Worm (Caenorhabditis elegans): Measurements from ENCODE around the gene R02F11.12.
A peak's percentile ranks its signal among the peaks of the same experiment; 100 is the strongest.
"Not testable (repeated sequence)": the region's sequence is repeated elsewhere in the genome, so short reads cannot be mapped to it uniquely, and the experiment has no call there.

The R02F11.12 gene

DNA sequence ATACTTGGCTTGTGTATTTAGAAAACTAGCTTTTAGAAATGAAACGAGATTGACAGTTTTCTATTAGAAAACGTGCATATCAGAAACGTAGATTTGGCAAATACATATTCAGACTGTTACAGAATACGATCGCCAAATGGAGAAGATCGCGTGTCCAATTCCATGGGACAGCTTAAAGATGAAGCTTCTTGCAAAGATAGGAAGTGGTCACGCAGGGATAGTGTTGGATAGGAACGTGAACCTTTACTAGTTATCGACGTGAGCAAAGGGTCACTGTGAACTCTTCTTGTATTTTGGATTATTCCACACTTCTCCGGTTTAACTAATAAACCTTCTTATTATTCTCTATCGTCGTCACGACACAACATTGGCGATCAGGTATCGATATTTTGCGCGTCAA, 29.8 kb upstream of the R02F11.12 start, which contains the start of gene bgnt-1.4:
bgnt-1.4 (plus strand) TSS at position 301 of the 400 bp plus-strand sequence.
- not testable (repeated sequence) for TF ChIP-seq lin-38 (GFP tag; IDR thresholded peaks at IDR 0.05); Y48G9A.11 (GFP tag; IDR thresholded peaks at IDR 0.05); zag-1 (tag; optimal IDR thresholded peaks at IDR 0.05)

- TF ChIP-seq dpl-1 (GFP tag; optimal IDR thresholded peaks at IDR 0.05) (no peak), aha-1 (tag) (no peak), skn-1 (tag; optimal IDR thresholded peaks at IDR 0.05) (no peak), nhr-76 (tag; optimal IDR thresholded peaks at IDR 0.05) (no peak), ctbp-1 (GFP tag; IDR thresholded peaks at IDR 0.05) (no peak), saeg-2 (GFP tag; IDR thresholded peaks at IDR 0.05) (no peak), egl-43 (GFP tag; IDR thresholded peaks at IDR 0.05) (no peak), mxl-2 (GFP tag; conservative IDR thresholded peaks at IDR 0.05) (no peak), php-3 (GFP tag; IDR thresholded peaks at IDR 0.05) (no peak), hlh-11 (tag; optimal IDR thresholded peaks at IDR 0.05) (no peak), zip-2 (tag; optimal IDR thresholded peaks at IDR 0.05) (no peak)
Observed at ce11 chrV:4766501-4766900, 24.0 kb upstream of the R02F11.12 start, which contains the start of gene C18G1.8. TSS of gene C18G1.8 (minus strand) at chrV:4766601.

DNA sequence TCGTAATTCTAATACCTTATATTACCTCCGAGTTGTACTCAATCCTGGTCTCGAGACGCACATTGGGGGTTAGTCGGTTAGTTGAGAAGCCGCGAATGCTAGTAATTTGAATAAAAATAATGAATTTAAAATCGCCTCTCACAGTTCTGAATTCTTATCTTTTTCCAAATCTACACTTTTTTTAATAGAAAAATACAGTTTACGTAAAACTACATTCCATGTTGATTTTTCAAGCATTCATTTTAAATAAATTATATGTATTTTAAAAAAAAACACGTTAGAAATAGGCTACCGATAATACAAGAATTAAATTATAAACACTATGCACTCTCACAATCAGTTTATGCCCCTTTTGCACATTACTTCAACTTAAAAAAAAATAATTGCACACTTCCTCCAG, 20.8 kb upstream of the R02F11.12 start, which contains the start of gene C18G1.9:
C18G1.9 (minus strand) TSS at position 101 of the 400 bp plus-strand sequence.
- TF ChIP-seq mdt-29 (GFP tag; IDR thresholded peaks at IDR 0.05) (no peak), nhr-6 (tag; optimal IDR thresholded peaks at IDR 0.05) (no peak), spr-1 (tag; optimal IDR thresholded peaks at IDR 0.05) (no peak), mdl-1 (tag; optimal IDR thresholded peaks at IDR 0.05) (no peak), ZK337.2 (GFP tag; IDR thresholded peaks at IDR 0.05) (no peak)

ce11 chrV:4770408-4770947, 20.0 kb upstream of the R02F11.12 start, which contains the start of gene elt-7:
TSS of gene elt-7 (plus strand) at chrV:4770670.
- TF ChIP-seq rbr-2 (tag; optimal IDR thresholded peaks at IDR 0.05) = no peak
- TF ChIP-seq aha-1 (tag) = peak; percentile 92
- no peak for TF ChIP-seq sdz-12 (GFP tag; optimal IDR thresholded peaks at IDR 0.05)
- no peak for TF ChIP-seq hif-1 (tag; optimal IDR thresholded peaks at IDR 0.05)
- no peak for TF ChIP-seq madf-5 (GFP tag; IDR thresholded peaks at IDR 0.05)
- no peak for TF ChIP-seq attf-4 (tag; optimal IDR thresholded peaks at IDR 0.05)
- TF ChIP-seq lir-3 (tag; optimal IDR thresholded peaks at IDR 0.05) = no peak
- TF ChIP-seq php-3 (GFP tag; IDR thresholded peaks at IDR 0.05) = 0 out of 2 replicates have a peak, but pooled peaks have one; percentile 11
- no peak for TF ChIP-seq egl-27 (tag; optimal IDR thresholded peaks at IDR 0.05)
- TF ChIP-seq nhr-28 (tag; optimal IDR thresholded peaks at IDR 0.05) = peak; percentile 73
- no peak for TF ChIP-seq nhr-6 (tag; optimal IDR thresholded peaks at IDR 0.05)
- TF ChIP-seq ZK546.5 (tag; optimal IDR thresholded peaks at IDR 0.05) = no peak
- no peak for TF ChIP-seq hlh-30 (tag; optimal IDR thresholded peaks at IDR 0.05; ENCODE audit: insufficient read depth)
- TF ChIP-seq tra-1 (GFP tag; IDR thresholded peaks at IDR 0.05) = no peak
- TF ChIP-seq hlh-11 (tag; optimal IDR thresholded peaks at IDR 0.05) = peak; percentile 40
- TF ChIP-seq lin-13 (GFP tag; optimal IDR thresholded peaks at IDR 0.05) = no peak
- TF ChIP-seq mep-1 (tag; optimal IDR thresholded peaks at IDR 0.05) = no peak
- TF ChIP-seq lin-1 (GFP tag; IDR thresholded peaks at IDR 0.05) = no peak
- TF ChIP-seq ceh-20 (GFP tag; IDR thresholded peaks at IDR 0.05) = no peak
- no peak for TF ChIP-seq ama-1 (optimal IDR thresholded peaks at IDR 0.05)
- no peak for TF ChIP-seq daf-8 (GFP tag; IDR thresholded peaks at IDR 0.05)
- TF ChIP-seq mes-2 (tag; optimal IDR thresholded peaks at IDR 0.05; ENCODE audit: poor library complexity, severe bottlenecking) = no peak
- TF ChIP-seq F26F4.8 (GFP tag; conservative IDR thresholded peaks at IDR 0.05) = no peak
- no peak for TF ChIP-seq fos-1 (tag; optimal IDR thresholded peaks at IDR 0.05)
- TF ChIP-seq pqm-1 (tag; optimal IDR thresholded peaks at IDR 0.05) = peak; percentile 81
- TF ChIP-seq madf-9 (GFP tag; conservative IDR thresholded peaks at IDR 0.05) = no peak
- peak; percentile 54 for TF ChIP-seq dmd-6 (GFP tag; IDR thresholded peaks at IDR 0.05)
- TF ChIP-seq nhr-41 (GFP tag; IDR thresholded peaks at IDR 0.05) = peak; percentile 84; the same call in 1 of the 2 replicates

All from whole organism, L4 larva.